Worm (Caenorhabditis elegans) whole organism, late embryonic: Measurements from ENCODE around the gene snrp-200.

ENCODE experiments used
- F13H6.1 ChIP-seq: sonication (generic microtip); optimal IDR thresholded peaks from 2 replicates; lab custom pipeline; 2016; ENCODE audit warnings: missing genetic modification characterization, missing compliant biosample characterization
- K02D7.2 ChIP-seq: sonication (generic microtip); optimal IDR thresholded peaks from 2 replicates; lab custom pipeline; 2017; ENCODE audit warnings: mild to moderate bottlenecking, missing genetic modification characterization, missing compliant biosample characterization
- T23F11.4 ChIP-seq: fragments of 200-800 bp; sonication (Bioruptor generic); optimal IDR thresholded peaks from 2 replicates; lab custom pipeline; 2018; ENCODE audit warnings: mild to moderate bottlenecking, missing genetic modification characterization, missing compliant biosample characterization
- Y22D7AL.16 ChIP-seq: sonication (generic microtip); optimal IDR thresholded peaks from 2 replicates; lab custom pipeline; 2016; ENCODE audit warnings: missing genetic modification characterization, missing compliant biosample characterization
- ahr-1 ChIP-seq: sonication (generic microtip); optimal IDR thresholded peaks from 2 replicates; lab custom pipeline; 2016; ENCODE audit warnings: missing genetic modification characterization, missing compliant biosample characterization
- ceh-14 ChIP-seq: sonication (generic microtip); optimal IDR thresholded peaks from 2 replicates; lab custom pipeline; 2016; ENCODE audit warnings: missing genotype, missing genetic modification characterization, missing compliant biosample characterization
- ceh-19 ChIP-seq: fragments of 200-800 bp; sonication (Bioruptor generic); optimal IDR thresholded peaks from 2 replicates; lab custom pipeline; 2018; ENCODE audit warnings: mild to moderate bottlenecking, missing genetic modification characterization, missing compliant biosample characterization
- ceh-22 ChIP-seq: sonication (generic microtip); optimal IDR thresholded peaks from 2 replicates; lab custom pipeline; 2017; ENCODE audit warnings: missing biosample characterization, missing genetic modification characterization
- ceh-24 ChIP-seq: sonication (generic microtip); optimal IDR thresholded peaks from 2 replicates; lab custom pipeline; 2016; ENCODE audit warnings: mild to moderate bottlenecking, missing genetic modification characterization, missing compliant biosample characterization
- ceh-30 ChIP-seq: fragments of 150-350 bp; optimal IDR thresholded peaks from 2 replicates; lab custom pipeline; 2014; ENCODE audit warnings: missing biosample characterization, missing genetic modification characterization
- ceh-34 ChIP-seq: sonication (generic microtip); optimal IDR thresholded peaks from 2 replicates; lab custom pipeline; 2016; ENCODE audit warnings: mild to moderate bottlenecking, missing genetic modification characterization, missing compliant biosample characterization
- ceh-45 ChIP-seq: fragments of 200-800 bp; sonication (Bioruptor generic); IDR thresholded peaks from 2 replicates; pipeline ENCODE4 v1.3.6; 2022; ENCODE audit warnings: missing genetic modification reagents, missing genetic modification characterization, missing compliant biosample characterization
- ceh-6 ChIP-seq: fragments of 200-800 bp; sonication (Bioruptor generic); optimal IDR thresholded peaks from 2 replicates; lab custom pipeline; 2018; ENCODE audit warnings: mild to moderate bottlenecking, missing genetic modification characterization, missing compliant biosample characterization
- dmd-4 ChIP-seq: sonication (generic microtip); optimal IDR thresholded peaks from 2 replicates; lab custom pipeline; 2016; ENCODE audit warnings: borderline replicate concordance, missing genetic modification characterization, missing compliant biosample characterization
- elt-2 ChIP-seq: sonication (generic microtip); optimal IDR thresholded peaks from 2 replicates; lab custom pipeline; 2016; ENCODE audit warnings: missing genetic modification reagents, missing genetic modification characterization, missing compliant biosample characterization
- elt-4 ChIP-seq: sonication (generic microtip); optimal IDR thresholded peaks from 2 replicates; lab custom pipeline; 2016; ENCODE audit warnings: missing genetic modification characterization, missing compliant biosample characterization
- ets-4 ChIP-seq: sonication (generic microtip); optimal IDR thresholded peaks from 2 replicates; lab custom pipeline; 2016; ENCODE audit warnings: missing genetic modification characterization, missing compliant biosample characterization
- fax-1 ChIP-seq: sonication (generic microtip); optimal IDR thresholded peaks from 2 replicates; lab custom pipeline; 2016; ENCODE audit warnings: missing genotype, missing genetic modification characterization, missing compliant biosample characterization
- fkh-10 ChIP-seq: fragments of 150-350 bp; optimal IDR thresholded peaks from 2 replicates; lab custom pipeline; 2014; ENCODE audit warnings: missing biosample characterization, missing genetic modification reagents, missing genetic modification characterization
- fkh-6 ChIP-seq: sonication (generic microtip); optimal IDR thresholded peaks from 2 replicates; lab custom pipeline; 2016; ENCODE audit warnings: missing genetic modification characterization, missing compliant biosample characterization
- gmeb-2 ChIP-seq: sonication (generic microtip); optimal IDR thresholded peaks from 2 replicates; lab custom pipeline; 2016; ENCODE audit warnings: missing genetic modification characterization, inconsistent platforms, missing compliant biosample characterization
- hlh-13 ChIP-seq: fragments of 200-800 bp; sonication (Bioruptor generic); optimal IDR thresholded peaks from 2 replicates; lab custom pipeline; 2018; ENCODE audit warnings: mild to moderate bottlenecking, missing genetic modification characterization, missing compliant biosample characterization
- hlh-8 ChIP-seq: sonication (generic microtip); optimal IDR thresholded peaks from 2 replicates; lab custom pipeline; 2016; ENCODE audit warnings: missing genotype, missing genetic modification characterization, missing compliant biosample characterization
- lin-11 ChIP-seq: fragments of 200-800 bp; sonication (Bioruptor generic); optimal IDR thresholded peaks from 2 replicates; lab custom pipeline; 2018; ENCODE audit warnings: mild to moderate bottlenecking, missing genetic modification characterization, missing compliant biosample characterization
- mec-3 ChIP-seq: sonication (generic microtip); optimal IDR thresholded peaks from 2 replicates; lab custom pipeline; 2016; ENCODE audit warnings: borderline replicate concordance, missing genetic modification characterization, missing compliant biosample characterization
- npax-4 ChIP-seq: sonication (generic microtip); optimal IDR thresholded peaks from 2 replicates; lab custom pipeline; 2016; ENCODE audit warnings: missing genetic modification characterization, missing compliant biosample characterization
- odd-2 ChIP-seq: sonication (generic microtip); optimal IDR thresholded peaks from 2 replicates; lab custom pipeline; 2017; ENCODE audit warnings: antibody characterized with exemption, mild to moderate bottlenecking, missing genetic modification characterization, missing compliant biosample characterization
- pag-3 ChIP-seq: sonication (generic microtip); optimal IDR thresholded peaks from 2 replicates; lab custom pipeline; 2016; ENCODE audit warnings: missing compliant biosample characterization, missing genetic modification characterization, borderline replicate concordance
- pax-1 ChIP-seq: fragments of 150-350 bp; optimal IDR thresholded peaks from 2 replicates; lab custom pipeline; 2014; ENCODE audit warnings: missing biosample characterization, missing genetic modification characterization
- pha-2 ChIP-seq: sonication (generic microtip); optimal IDR thresholded peaks from 2 replicates; lab custom pipeline; 2017; ENCODE audit warnings: mild to moderate bottlenecking, missing genetic modification characterization, missing compliant biosample characterization
- pha-4 ChIP-seq: fragments of 150-350 bp; optimal IDR thresholded peaks from 2 replicates; lab custom pipeline; 2018; ENCODE audit warnings: missing biosample characterization, missing genetic modification reagents, missing genetic modification characterization
- pqm-1 ChIP-seq: sonication (generic microtip); optimal IDR thresholded peaks from 2 replicates; lab custom pipeline; 2016; ENCODE audit warnings: missing genetic modification characterization, missing compliant biosample characterization
- pros-1 ChIP-seq: fragments of 150-350 bp; optimal IDR thresholded peaks from 2 replicates; lab custom pipeline; 2014; ENCODE audit warnings: missing biosample characterization, missing genetic modification reagents, missing genetic modification characterization
- ref-2 ChIP-seq: sonication (generic microtip); optimal IDR thresholded peaks from 2 replicates; lab custom pipeline; 2016; ENCODE audit warnings: missing genetic modification characterization, missing compliant biosample characterization
- rnt-1 ChIP-seq: sonication (generic microtip); optimal IDR thresholded peaks from 2 replicates; lab custom pipeline; 2016; ENCODE audit warnings: missing genetic modification characterization, missing compliant biosample characterization
- sox-2 ChIP-seq: fragments of 200-800 bp; sonication (Bioruptor generic); IDR thresholded peaks from 2 replicates; pipeline ENCODE4 v1.3.6; 2022; ENCODE audit warnings: missing genetic modification reagents, missing genetic modification characterization, missing compliant biosample characterization
- syd-9 ChIP-seq: sonication (generic microtip); optimal IDR thresholded peaks from 2 replicates; lab custom pipeline; 2016; ENCODE audit warnings: mild to moderate bottlenecking, missing genetic modification characterization, moderate library complexity, missing compliant biosample characterization
- tbx-2 ChIP-seq: sonication (generic microtip); optimal IDR thresholded peaks from 2 replicates; lab custom pipeline; 2016; ENCODE audit warnings: missing genetic modification characterization, missing compliant biosample characterization
- tbx-7 ChIP-seq: sonication (generic microtip); optimal IDR thresholded peaks from 2 replicates; lab custom pipeline; 2016; ENCODE audit warnings: missing genotype, missing genetic modification characterization, missing compliant biosample characterization
- unc-42 ChIP-seq: sonication (generic microtip); optimal IDR thresholded peaks from 2 replicates; lab custom pipeline; 2016; ENCODE audit warnings: missing genotype, missing genetic modification characterization, missing compliant biosample characterization
- unc-55 ChIP-seq: sonication (generic microtip); optimal IDR thresholded peaks from 2 replicates; lab custom pipeline; 2017; ENCODE audit warnings: missing biosample characterization, missing genetic modification reagents, missing genetic modification characterization
- zip-5 ChIP-seq: sonication (generic microtip); optimal IDR thresholded peaks from 2 replicates; lab custom pipeline; 2016; ENCODE audit warnings: missing genetic modification characterization, missing compliant biosample characterization
- ztf-16 ChIP-seq: sonication (generic microtip); optimal IDR thresholded peaks from 2 replicates; lab custom pipeline; 2017; ENCODE audit warnings: missing genetic modification characterization, missing compliant biosample characterization

Gene snrp-200

DNA sequence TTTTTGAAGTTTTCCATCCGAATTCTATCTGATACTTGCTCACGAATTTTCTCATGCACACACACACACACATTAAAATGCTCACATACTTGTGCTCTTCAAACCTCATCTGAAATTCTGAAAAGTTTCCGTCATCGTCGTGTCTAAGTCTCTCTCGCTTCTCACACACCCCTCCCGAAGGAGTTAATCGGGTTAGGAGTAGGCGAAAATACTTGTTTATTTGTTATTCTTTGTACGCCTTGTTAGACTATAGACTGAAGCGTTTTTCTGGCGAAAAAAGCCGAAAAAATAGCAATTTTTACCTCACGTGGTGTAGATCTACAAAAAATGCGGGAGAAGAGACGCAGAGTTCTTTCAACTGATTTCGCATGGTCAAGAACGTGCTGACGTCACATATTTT lies 45.8 kb downstream of the snrp-200 start:
- TF ChIP-seq dmd-4 (tag; lab: Kevin White, UChicago) = no peak
- no peak for TF ChIP-seq tbx-7 (tag; lab: Kevin White, UChicago)
- TF ChIP-seq ceh-6 = no peak
- TF ChIP-seq unc-42 (tag; lab: Kevin White, UChicago) = peak; percentile 54
- no peak for TF ChIP-seq sox-2 (GFP tag; lab: Robert Waterston, UW)
- TF ChIP-seq T23F11.4 (GFP tag; lab: Kevin White, UChicago) = no peak
- TF ChIP-seq, all 69 proteins: peak for 1

DNA sequence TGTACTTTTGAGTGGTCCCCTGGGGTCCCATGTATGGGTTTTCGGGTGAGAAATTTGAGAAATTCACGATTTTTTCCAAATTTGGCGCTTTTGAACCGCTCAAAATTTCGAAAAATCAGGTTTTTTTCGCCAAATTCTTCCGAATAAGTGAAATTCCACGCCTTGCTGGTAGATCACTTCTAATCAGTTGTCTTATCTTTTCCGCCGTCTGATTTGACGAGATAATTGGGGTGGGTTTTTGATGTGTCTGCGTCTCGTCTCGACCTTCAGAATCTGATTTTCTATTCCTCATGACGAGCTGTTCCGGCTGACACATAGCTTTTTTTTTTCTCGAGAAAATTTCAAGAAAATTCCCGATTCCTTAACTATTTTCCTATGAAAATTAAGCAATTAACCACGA lies 47.4 kb downstream of the snrp-200 start:
- TF ChIP-seq ceh-34 (tag; lab: Kevin White, UChicago) (no peak), elt-2 (peak; percentile 60)

DNA sequence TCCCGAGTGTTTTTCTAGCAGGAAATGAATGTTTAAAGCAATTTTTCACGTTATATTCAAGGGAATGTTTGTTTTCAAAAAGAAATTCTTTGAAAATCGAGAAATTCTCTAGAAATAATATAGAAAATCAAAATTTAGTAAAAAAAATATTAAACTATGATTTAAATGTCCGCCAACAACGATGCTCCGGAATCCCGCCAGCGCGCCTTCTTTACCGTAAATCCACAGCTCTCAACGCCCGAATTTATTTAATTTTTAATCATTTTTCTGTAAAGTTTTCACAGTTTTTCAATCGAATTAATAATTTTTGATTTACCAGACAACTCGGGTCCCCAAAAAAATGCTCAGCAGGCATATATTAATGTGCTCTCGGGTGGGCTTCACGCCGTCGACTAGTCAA lies 57.1 kb downstream of the snrp-200 start, which contains the start of the genes Y38E10A.33 and cox-10:
Y38E10A.33 (minus strand) TSS at position 12 of the 400 bp plus-strand sequence.
cox-10 (plus strand) TSS at position 320 of the 400 bp plus-strand sequence.
- TF ChIP-seq ztf-16 (tag; lab: Kevin White, UChicago) = no peak
- peak; percentile 26 for TF ChIP-seq unc-42 (tag; lab: Kevin White, UChicago)
- TF ChIP-seq pax-1 (tag; lab: Kevin White, UChicago) = peak; percentile 7
- no peak for TF ChIP-seq ceh-19 (GFP tag; lab: Kevin White, UChicago)

DNA sequence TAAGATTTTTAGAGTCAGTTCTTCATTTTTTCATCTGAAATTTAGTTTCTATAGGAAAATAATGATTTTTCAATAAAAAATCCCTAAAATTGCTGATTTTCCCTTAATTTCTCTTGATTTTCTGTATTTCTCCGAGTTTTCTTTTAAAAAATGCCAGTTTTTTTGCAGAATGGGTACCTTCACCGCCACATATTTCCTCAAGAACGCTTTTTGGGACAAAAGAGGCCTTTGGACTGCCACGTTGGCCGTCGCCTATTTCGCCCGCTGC lies 57.9 kb downstream of the snrp-200 start, which contains the start of gene Y38E10A.24:
Y38E10A.24 (plus strand) TSS at position 169 of the 268 bp plus-strand sequence.
- TF ChIP-seq dmd-4 (tag; lab: Kevin White, UChicago) (no peak), sox-2 (GFP tag; lab: Robert Waterston, UW) (no peak), ets-4 (tag; lab: Kevin White, UChicago) (no peak), elt-4 (tag; lab: Kevin White, UChicago) (no peak), gmeb-2 (tag; lab: Kevin White, UChicago) (no peak), tbx-2 (tag; lab: Kevin White, UChicago) (no peak), hlh-8 (tag; lab: Kevin White, UChicago) (no peak), fax-1 (no peak), odd-2 (tag; lab: Kevin White, UChicago) (no peak), pha-4 (no peak), ceh-30 (tag; lab: Kevin White, UChicago) (no peak), Y22D7AL.16 (tag; lab: Kevin White, UChicago) (no peak), syd-9 (tag; lab: Kevin White, UChicago) (no peak), ceh-14 (tag; lab: Kevin White, UChicago) (no peak), zip-5 (tag; lab: Kevin White, UChicago) (no peak), ceh-22 (tag; lab: Kevin White, UChicago) (no peak), unc-42 (tag; lab: Kevin White, UChicago) (no peak), ztf-16 (tag; lab: Kevin White, UChicago) (no peak), pros-1 (no peak)

DNA sequence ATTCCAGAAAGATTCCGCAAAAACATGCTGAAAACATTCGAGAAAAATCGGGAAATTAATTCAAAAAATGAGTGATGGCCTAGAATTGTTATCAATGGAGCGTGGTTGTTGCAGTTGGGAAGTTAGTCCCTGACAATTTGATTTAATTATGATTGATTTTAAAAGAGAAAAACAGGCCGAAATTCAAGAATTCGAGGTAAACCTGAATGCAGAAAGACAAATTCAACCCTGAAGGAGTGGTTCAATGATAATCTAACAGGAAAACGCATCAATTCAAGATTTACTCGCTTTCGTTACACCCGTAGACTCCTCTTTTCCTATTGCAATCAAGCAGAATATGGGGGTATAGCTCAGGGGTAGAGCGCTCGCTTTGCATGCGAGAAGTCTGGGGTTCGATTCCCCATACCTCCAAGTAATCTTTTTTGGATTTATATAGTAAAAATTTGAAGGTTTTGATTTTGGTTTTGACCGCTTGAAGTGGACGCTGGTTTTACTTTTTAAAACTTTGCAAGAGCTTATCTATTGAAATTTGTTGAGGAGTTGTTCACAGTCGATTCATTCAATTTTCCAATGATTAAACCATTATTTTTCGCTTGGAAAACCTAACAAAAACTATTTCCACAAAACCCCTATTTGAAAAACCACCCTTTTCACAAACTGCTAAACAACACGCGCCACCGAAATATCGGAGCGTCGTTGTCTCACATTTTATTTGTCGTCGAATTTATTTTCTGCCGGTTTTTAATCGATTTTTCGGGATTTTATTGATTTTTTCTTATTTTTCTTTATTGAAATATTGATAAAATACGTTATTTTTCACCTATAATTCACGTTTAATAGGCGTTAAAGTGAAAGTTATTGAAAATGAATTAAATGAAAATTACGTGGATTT lies 58.5 kb downstream of the snrp-200 start:
- TF ChIP-seq ceh-24 (tag; lab: Kevin White, UChicago) (no peak), lin-11 (peak; percentile 14), fkh-6 (peak; percentile 24), rnt-1 (peak; percentile 87), K02D7.2 (tag; lab: Kevin White, UChicago) (no peak), elt-2 (peak; percentile 46), ref-2 (tag; lab: Kevin White, UChicago) (peak; percentile 62), unc-55 (peak; percentile 58), pag-3 (tag; lab: Kevin White, UChicago) (no peak), fkh-10 (GFP tag; lab: Kevin White, UChicago) (no peak), fax-1 (peak; percentile 33), mec-3 (no peak), npax-4 (tag; lab: Kevin White, UChicago) (no peak), pqm-1 (tag; lab: Kevin White, UChicago) (no peak), ceh-45 (GFP tag; lab: Robert Waterston, UW) (no peak), F13H6.1 (peak; percentile 47), Y22D7AL.16 (tag; lab: Kevin White, UChicago) (no peak), hlh-13 (peak; percentile 20), pha-2 (tag; lab: Kevin White, UChicago) (peak; percentile 8), hlh-8 (tag; lab: Kevin White, UChicago) (peak; percentile 39), zip-5 (tag; lab: Kevin White, UChicago) (peak; percentile 61), odd-2 (tag; lab: Kevin White, UChicago) (no peak), ahr-1 (tag; lab: Kevin White, UChicago) (no peak)
